Worm (Caenorhabditis elegans) whole organism, L4 larva: ENCODE results near the gene phat-4.
A peak's percentile ranks its signal among the peaks of the same experiment; 100 is the strongest.

Experiments
- F37D6.2 ChIP-seq: sonication (generic microtip); optimal IDR thresholded peaks from 2 replicates; lab custom pipeline; 2016; ENCODE audit warnings: mild to moderate bottlenecking, missing genetic modification characterization, missing compliant biosample characterization
- T20F7.1 ChIP-seq: fragments of 200-800 bp; sonication (Bioruptor generic); optimal IDR thresholded peaks from 2 replicates; lab custom pipeline; 2018; ENCODE audit warnings: mild to moderate bottlenecking, missing genetic modification characterization, missing compliant biosample characterization
- Y5F2A.4 ChIP-seq: fragments of 200-800 bp; sonication (Bioruptor generic); optimal IDR thresholded peaks from 2 replicates; lab custom pipeline; 2018; ENCODE audit warnings: mild to moderate bottlenecking, missing genetic modification characterization, missing compliant biosample characterization
- ceh-28 ChIP-seq: fragments of 150-350 bp; optimal IDR thresholded peaks from 2 replicates; lab custom pipeline; 2014; ENCODE audit warnings: missing biosample characterization, missing genetic modification reagents, missing genetic modification characterization
- cey-2 ChIP-seq: sonication (generic microtip); optimal IDR thresholded peaks from 3 replicates; lab custom pipeline; 2017; ENCODE audit warnings: missing genetic modification characterization, mild to moderate bottlenecking, missing compliant biosample characterization, antibody characterized with exemption, borderline replicate concordance; ENCODE audit not compliant: insufficient read depth
- daf-16 ChIP-seq, 3 experiments: sonication (generic microtip); optimal IDR thresholded peaks; 2 replicates each; lab custom pipeline; 2016 to 2017; ENCODE audit warnings: missing genetic modification characterization in 3 of 3, missing genetic modification reagents in 3 of 3, mild to moderate bottlenecking in 2 of 3, missing compliant biosample characterization in 2 of 3, missing biosample characterization in 1 of 3, moderate library complexity in 1 of 3
- daf-8 ChIP-seq: fragments of 200-800 bp; sonication (Bioruptor generic); IDR thresholded peaks from 2 replicates; pipeline ENCODE4 v1.3.6; 2022; ENCODE audit warnings: missing genetic modification characterization, missing compliant biosample characterization
- dmd-8 ChIP-seq: fragments of 200-800 bp; sonication (Bioruptor generic); IDR thresholded peaks from 2 replicates; pipeline ENCODE4 v1.3.6; 2022; ENCODE audit warnings: missing genetic modification characterization, missing compliant biosample characterization
- dmd-9 ChIP-seq: fragments of 200-800 bp; sonication (Bioruptor generic); IDR thresholded peaks from 2 replicates; pipeline ENCODE4 v1.3.6; 2022; ENCODE audit warnings: missing genetic modification reagents, missing genetic modification characterization, missing compliant biosample characterization
- fos-1 ChIP-seq: fragments of 150-350 bp; optimal IDR thresholded peaks from 2 replicates; lab custom pipeline; 2014; ENCODE audit warnings: missing biosample characterization, missing genetic modification characterization
- gei-8 ChIP-seq: fragments of 200-800 bp; sonication (Bioruptor generic); optimal IDR thresholded peaks from 2 replicates; lab custom pipeline; 2018; ENCODE audit warnings: mild to moderate bottlenecking, missing genetic modification characterization, missing compliant biosample characterization
- hif-1 ChIP-seq, 2 experiments: sonication (generic microtip); optimal IDR thresholded peaks; 2 replicates each; lab custom pipeline; 2016 to 2017; ENCODE audit warnings: missing compliant biosample characterization in 2 of 2, missing genetic modification characterization in 2 of 2, missing genetic modification reagents in 2 of 2, missing genotype in 2 of 2, mild to moderate bottlenecking in 1 of 2
- lin-13 ChIP-seq: fragments of 150-350 bp; optimal IDR thresholded peaks from 2 replicates; lab custom pipeline; 2014; ENCODE audit warnings: missing biosample characterization, missing genetic modification reagents, missing genetic modification characterization
- lin-38 ChIP-seq: fragments of 200-800 bp; sonication (Bioruptor generic); IDR thresholded peaks from 2 replicates; pipeline ENCODE4 v1.3.6; 2022; ENCODE audit warnings: missing genetic modification reagents, missing genetic modification characterization, missing compliant biosample characterization
- lin-39 ChIP-seq: fragments of 150-350 bp; optimal IDR thresholded peaks from 2 replicates; lab custom pipeline; 2014; ENCODE audit warnings: missing biosample characterization, missing genetic modification reagents, missing genetic modification characterization
- mdl-1 ChIP-seq, 2 experiments: fragments of 150-350 bp in 1 of 2; sonication (generic microtip) in 1 of 2; optimal IDR thresholded peaks; 2 replicates each; lab custom pipeline; 2014 to 2017; ENCODE audit warnings: missing biosample characterization in 2 of 2, missing genetic modification characterization in 2 of 2
- mes-2 ChIP-seq: sonication (generic microtip); optimal IDR thresholded peaks from 2 replicates; lab custom pipeline; 2016; ENCODE audit warnings: missing genotype, mild to moderate bottlenecking, missing genetic modification characterization, missing compliant biosample characterization; ENCODE audit not compliant: poor library complexity, severe bottlenecking
- mxl-3 ChIP-seq: fragments of 200-800 bp; sonication (Bioruptor generic); optimal IDR thresholded peaks from 2 replicates; lab custom pipeline; 2018; ENCODE audit warnings: mild to moderate bottlenecking, missing genetic modification characterization, missing compliant biosample characterization
- nhr-10 ChIP-seq: fragments of 150-350 bp; optimal IDR thresholded peaks from 2 replicates; lab custom pipeline; 2014; ENCODE audit warnings: missing biosample characterization, missing genetic modification characterization
- nhr-102 ChIP-seq: sonication (generic microtip); optimal IDR thresholded peaks from 2 replicates; lab custom pipeline; 2016; ENCODE audit warnings: mild to moderate bottlenecking, missing genetic modification characterization, moderate library complexity, missing compliant biosample characterization
- nhr-76 ChIP-seq: fragments of 150-350 bp; optimal IDR thresholded peaks from 2 replicates; lab custom pipeline; 2014; ENCODE audit warnings: missing biosample characterization, missing genetic modification characterization
- pha-4 ChIP-seq, 2 experiments: fragments of 150-350 bp in 1 of 2; fragments of 200-800 bp in 1 of 2; sonication (Bioruptor generic) in 1 of 2; IDR thresholded peaks in 1 of 2; optimal IDR thresholded peaks in 1 of 2; 2 replicates each; pipeline versions ENCODE4 v1.3.6 to Lab custom; 2014 to 2022; ENCODE audit warnings: missing genetic modification characterization in 2 of 2, missing genetic modification reagents in 2 of 2, missing biosample characterization in 1 of 2, missing compliant biosample characterization in 1 of 2
- pqm-1 ChIP-seq: sonication (generic microtip); optimal IDR thresholded peaks from 2 replicates; lab custom pipeline; 2017; ENCODE audit warnings: missing biosample characterization, missing genetic modification characterization
- saeg-2 ChIP-seq: fragments of 200-800 bp; sonication (Bioruptor generic); IDR thresholded peaks from 2 replicates; pipeline ENCODE4 v1.3.6; 2022; ENCODE audit warnings: missing genetic modification reagents, missing genetic modification characterization, missing compliant biosample characterization
- snpc-4 ChIP-seq: fragments of 150-350 bp; optimal IDR thresholded peaks from 2 replicates; lab custom pipeline; 2014; ENCODE audit warnings: missing biosample characterization, missing genetic modification characterization
- spr-1 ChIP-seq: sonication (generic microtip); optimal IDR thresholded peaks from 2 replicates; lab custom pipeline; 2016; ENCODE audit warnings: mild to moderate bottlenecking, missing genetic modification characterization, missing compliant biosample characterization
- tra-1 ChIP-seq: fragments of 200-800 bp; sonication (Bioruptor generic); IDR thresholded peaks from 2 replicates; pipeline ENCODE4 v1.3.6; 2022; ENCODE audit warnings: missing genetic modification reagents, missing genetic modification characterization, missing compliant biosample characterization
- unc-130 ChIP-seq: sonication (generic microtip); optimal IDR thresholded peaks from 2 replicates; lab custom pipeline; 2016; ENCODE audit warnings: missing genetic modification reagents, missing genetic modification characterization, missing compliant biosample characterization
- unc-62 ChIP-seq, 3 experiments: fragments of 150-350 bp in 1 of 3; sonication (generic microtip); optimal IDR thresholded peaks in 2 of 3; peaks in 1 of 3; 1 replicate in 1 of 3; 2 replicates in 2 of 3; lab custom pipeline; 2014 to 2017; ENCODE audit warnings: missing biosample characterization in 3 of 3, missing genetic modification characterization in 3 of 3, missing genetic modification reagents in 3 of 3, missing genotype in 1 of 3
- zfp-3 ChIP-seq: fragments of 200-800 bp; sonication (Bioruptor generic); conservative IDR thresholded peaks from 2 replicates; pipeline ENCODE4 v1.3.6; 2022; ENCODE audit warnings: missing genetic modification reagents, missing genetic modification characterization, missing compliant biosample characterization
- zip-2 ChIP-seq: fragments of 150-350 bp; optimal IDR thresholded peaks from 2 replicates; lab custom pipeline; 2014; ENCODE audit warnings: missing biosample characterization, missing genetic modification characterization

The phat-4 gene

ce11 chrV:4160086-4160485 is 30.4 kb downstream of the phat-4 start, which contains the start of gene Y45G5AM.5:
Gene Y45G5AM.5, plus strand, starts transcription at chrV:4160386.
- no peak for TF ChIP-seq mes-2 (tag; lab: Kevin White, UChicago)
- peak in 1 of 2 experiments; percentile 27 for TF ChIP-seq unc-62 (GFP tag; optimal IDR thresholded peaks at IDR 0.05 in 1 of 2; lab: Kevin White, UChicago)
- TF ChIP-seq unc-62 (tag; optimal IDR thresholded peaks at IDR 0.05; lab: Kevin White, UChicago): no peak
- TF ChIP-seq, all 104 proteins: peak for 1

ce11 chrV:4162922-4163321 is 33.2 kb downstream of the phat-4 start, which contains the start of gene Y45G5AM.4:
Gene Y45G5AM.4, plus strand, starts transcription at chrV:4163222.
- TF ChIP-seq ceh-28 (tag; lab: Kevin White, UChicago) (no peak), nhr-102 (no peak), lin-13 (GFP tag; lab: Kevin White, UChicago) (no peak)

- no peak for TF ChIP-seq daf-8
- TF ChIP-seq zfp-3: no peak
- TF ChIP-seq daf-16 (GFP tag; optimal IDR thresholded peaks at IDR 0.05; lab: Kevin White, UChicago): no peak
- TF ChIP-seq daf-16 (tag; optimal IDR thresholded peaks at IDR 0.05; lab: Kevin White, UChicago): peak; percentile 30
- TF ChIP-seq saeg-2 (GFP tag; lab: Robert Waterston, UW): no peak
- TF ChIP-seq zip-2: peak; percentile 96
- TF ChIP-seq pqm-1: peak; percentile 7
- no peak for TF ChIP-seq dmd-9 (GFP tag; lab: Robert Waterston, UW)
- no peak for TF ChIP-seq gei-8 (GFP tag; lab: Kevin White, UChicago)
- no peak for TF ChIP-seq F37D6.2
- no peak for TF ChIP-seq cey-2 (tag; lab: Kevin White, UChicago)
- no peak for TF ChIP-seq fos-1 (tag; lab: Kevin White, UChicago)
- peak in 1 of 2 experiments; percentile 21 for TF ChIP-seq hif-1 (tag; optimal IDR thresholded peaks at IDR 0.05; lab: Kevin White, UChicago)
- TF ChIP-seq tra-1 (GFP tag; lab: Robert Waterston, UW): no peak
- no peak for TF ChIP-seq nhr-10 (tag; lab: Kevin White, UChicago)
- no peak for TF ChIP-seq pha-4 (GFP tag; IDR thresholded peaks at IDR 0.05; lab: Robert Waterston, UW)
- TF ChIP-seq pha-4 (tag; optimal IDR thresholded peaks at IDR 0.05; lab: Kevin White, UChicago): peak; percentile 8
- no peak for TF ChIP-seq mdl-1 (tag; optimal IDR thresholded peaks at IDR 0.05; lab: Kevin White, UChicago)
- no peak for TF ChIP-seq lin-39 (tag; lab: Kevin White, UChicago)
- no peak for TF ChIP-seq nhr-76 (tag; lab: Kevin White, UChicago)
- no peak for TF ChIP-seq dmd-8
- no peak for TF ChIP-seq Y5F2A.4
Measured at ce11 chrV:4164504-4164959, 34.8 kb downstream of the phat-4 start, which contains the start of gene Y45G5AM.3. Gene Y45G5AM.3, plus strand, starts transcription at chrV:4164554.

ce11 chrV:4168045-4168444 is 38.3 kb downstream of the phat-4 start:
- no peak for TF ChIP-seq T20F7.1 (GFP tag; lab: Kevin White, UChicago)
- TF ChIP-seq, all 104 proteins: peak for 0

ce11 chrV:4169658-4170057 is 40.0 kb downstream of the phat-4 start:
- TF ChIP-seq unc-130 (GFP tag; lab: Kevin White, UChicago): no peak
- TF ChIP-seq snpc-4 (tag; lab: Kevin White, UChicago): no peak
- no peak for TF ChIP-seq spr-1 (tag; lab: Kevin White, UChicago)
- peak; percentile 83 for TF ChIP-seq lin-38 (GFP tag; lab: Robert Waterston, UW)
- no peak for TF ChIP-seq mxl-3
